Worm (Caenorhabditis elegans) whole organism, L4 larva: ENCODE data around the gene twk-25.

Source experiments
- F37D6.2 ChIP-seq: sonication (generic microtip); optimal IDR thresholded peaks from 2 replicates; lab custom pipeline; 2016; ENCODE audit warnings: mild to moderate bottlenecking, missing genetic modification characterization, missing compliant biosample characterization
- ces-1 ChIP-seq: fragments of 150-350 bp; sonication (generic microtip); optimal IDR thresholded peaks from 4 replicates; lab custom pipeline; 2014; ENCODE audit warnings: missing biosample characterization, missing genetic modification reagents, missing genetic modification characterization
- egl-27 ChIP-seq: sonication (generic microtip); optimal IDR thresholded peaks from 3 replicates; lab custom pipeline; 2017; ENCODE audit warnings: missing biosample characterization, missing genetic modification reagents, missing genetic modification characterization
- lin-38 ChIP-seq: fragments of 200-800 bp; sonication (Bioruptor generic); IDR thresholded peaks from 2 replicates; pipeline ENCODE4 v1.3.6; 2022; ENCODE audit warnings: missing genetic modification reagents, missing genetic modification characterization, missing compliant biosample characterization
- lin-39 ChIP-seq: fragments of 150-350 bp; optimal IDR thresholded peaks from 2 replicates; lab custom pipeline; 2014; ENCODE audit warnings: missing biosample characterization, missing genetic modification reagents, missing genetic modification characterization
- mdl-1 ChIP-seq, 2 experiments: fragments of 150-350 bp in 1 of 2; sonication (generic microtip) in 1 of 2; optimal IDR thresholded peaks; 2 replicates each; lab custom pipeline; 2014 to 2017; ENCODE audit warnings: missing biosample characterization in 2 of 2, missing genetic modification characterization in 2 of 2
- nhr-28 ChIP-seq: fragments of 150-350 bp; optimal IDR thresholded peaks from 2 replicates; lab custom pipeline; 2014; ENCODE audit warnings: missing biosample characterization, missing genetic modification characterization
- nhr-76 ChIP-seq: fragments of 150-350 bp; optimal IDR thresholded peaks from 2 replicates; lab custom pipeline; 2014; ENCODE audit warnings: missing biosample characterization, missing genetic modification characterization
- nhr-77 ChIP-seq: fragments of 150-350 bp; optimal IDR thresholded peaks from 2 replicates; lab custom pipeline; 2014; ENCODE audit warnings: missing biosample characterization, missing genetic modification characterization
- set-16 ChIP-seq: fragments of 200-800 bp; sonication (Bioruptor generic); IDR thresholded peaks from 2 replicates; pipeline ENCODE4 v1.3.6; 2022; ENCODE audit warnings: missing genetic modification reagents, missing genetic modification characterization, missing compliant biosample characterization
- skn-1 ChIP-seq: fragments of 150-350 bp; optimal IDR thresholded peaks from 2 replicates; lab custom pipeline; 2014; ENCODE audit warnings: missing biosample characterization, missing genetic modification characterization
- snpc-4 ChIP-seq: fragments of 150-350 bp; optimal IDR thresholded peaks from 2 replicates; lab custom pipeline; 2014; ENCODE audit warnings: missing biosample characterization, missing genetic modification characterization
- unc-62 ChIP-seq, 3 experiments: fragments of 150-350 bp in 1 of 3; sonication (generic microtip); optimal IDR thresholded peaks in 2 of 3; peaks in 1 of 3; 1 replicate in 1 of 3; 2 replicates in 2 of 3; lab custom pipeline; 2014 to 2017; ENCODE audit warnings: missing biosample characterization in 3 of 3, missing genetic modification characterization in 3 of 3, missing genetic modification reagents in 3 of 3, missing genotype in 1 of 3

DNA sequence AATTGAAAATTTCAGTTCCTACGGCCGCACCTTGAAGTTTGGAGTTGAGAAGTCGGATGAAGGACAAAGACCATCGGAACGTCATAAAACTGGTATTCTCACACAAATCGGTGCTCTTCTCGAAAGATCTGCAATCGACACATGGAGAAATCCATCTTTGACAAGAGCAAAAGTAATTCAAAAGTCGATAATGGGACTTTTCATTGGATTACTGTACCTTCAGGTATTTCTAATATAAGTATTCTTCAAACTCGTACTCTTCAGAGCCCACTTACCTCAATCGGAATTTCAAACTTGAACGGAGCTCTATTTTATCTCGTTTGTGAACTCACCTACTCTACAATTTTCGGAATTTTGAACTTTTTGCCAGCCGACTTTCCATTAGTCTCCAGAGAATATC is 32.5 kb upstream of the twk-25 start:
- TF ChIP-seq unc-62 (GFP tag; optimal IDR thresholded peaks at IDR 0.05 in 1 of 2; lab: Kevin White, UChicago) (peak in 1 of 2 experiments; percentile 87), unc-62 (tag; optimal IDR thresholded peaks at IDR 0.05; lab: Kevin White, UChicago) (no peak), lin-38 (GFP tag; lab: Robert Waterston, UW) (no peak), nhr-77 (no peak), set-16 (GFP tag; lab: Robert Waterston, UW) (no peak), skn-1 (tag; lab: Kevin White, UChicago) (no peak), nhr-28 (no peak), nhr-76 (no peak), lin-39 (tag; lab: Kevin White, UChicago) (no peak), F37D6.2 (tag; lab: Kevin White, UChicago) (no peak), ces-1 (GFP tag; lab: Kevin White, UChicago) (no peak), mdl-1 (tag; optimal IDR thresholded peaks at IDR 0.05; lab: Kevin White, UChicago) (no peak), egl-27 (tag; lab: Kevin White, UChicago) (no peak), snpc-4 (tag; lab: Kevin White, UChicago) (no peak)
